Fruit fly (Drosophila melanogaster): Measurements from ENCODE around the gene CG6891.

The CG6891 gene

DNA sequence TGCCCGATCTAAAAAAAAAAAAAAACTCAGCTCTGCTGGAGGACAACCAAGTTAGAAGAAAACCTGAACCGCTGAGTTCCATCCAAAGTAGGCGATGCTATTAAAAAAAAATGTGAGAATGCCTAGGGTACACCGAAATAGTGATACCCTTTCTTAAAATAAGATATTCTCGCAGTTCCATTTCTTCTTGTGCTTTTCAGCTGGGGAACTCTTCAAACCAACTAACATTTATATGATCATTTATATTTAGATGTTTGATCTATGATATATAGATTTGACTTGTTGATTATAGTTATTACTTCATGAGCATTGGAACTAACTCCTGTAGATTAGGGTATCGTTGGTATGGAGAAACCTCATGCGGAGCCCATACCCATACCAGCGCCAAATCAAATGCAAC lies 25.1 kb downstream of the CG6891 start:
- TF ChIP-seq CG16779 (tag; optimal IDR thresholded peaks at IDR 0.05) = no peak
- TF ChIP-seq CG8119 (GFP tag; IDR thresholded peaks at IDR 0.05) = peak; percentile 65
- TF ChIP-seq CG11294 (GFP tag; IDR thresholded peaks at IDR 0.05) = no peak
- peak; percentile 56 for TF ChIP-seq Sox14 (GFP tag; optimal IDR thresholded peaks at IDR 0.05)
- no peak for TF ChIP-seq Smox (GFP tag; optimal IDR thresholded peaks at IDR 0.05)
- TF ChIP-seq Sox15 (GFP tag; optimal IDR thresholded peaks at IDR 0.05) = no peak
- no peak for TF ChIP-seq CG8319 (GFP tag; optimal IDR thresholded peaks at IDR 0.05)
- TF ChIP-seq Sox102F (GFP tag; optimal IDR thresholded peaks at IDR 0.05) = no peak
- peak; percentile 30; the same call in 1 of the 3 replicates for TF ChIP-seq CG6163 (GFP tag; IDR thresholded peaks at IDR 0.05)
- TF ChIP-seq Ets96B (tag; optimal IDR thresholded peaks at IDR 0.05) = peak; percentile 49
- TF ChIP-seq esn (GFP tag; optimal IDR thresholded peaks at IDR 0.05) = no peak
- TF ChIP-seq fkh (GFP tag; optimal IDR thresholded peaks at IDR 0.05) = no peak
- peak; percentile 49 for TF ChIP-seq CG3919 (GFP tag; optimal IDR thresholded peaks at IDR 0.05)
- TF ChIP-seq salr (GFP tag; optimal IDR thresholded peaks at IDR 0.05) = peak; percentile 17 to 52
- peak; percentile 51 for TF ChIP-seq Eip75B (GFP tag; optimal IDR thresholded peaks at IDR 0.05)
- peak; percentile 36 for TF ChIP-seq Lpt (GFP tag; optimal IDR thresholded peaks at IDR 0.05)
- peak; percentile 11 for TF ChIP-seq CG1621 (tag; optimal IDR thresholded peaks at IDR 0.05)
- TF ChIP-seq dac (GFP tag; optimal IDR thresholded peaks at IDR 0.05) = no peak
- no peak for TF ChIP-seq CG6854 (GFP tag; optimal IDR thresholded peaks at IDR 0.05)
- TF ChIP-seq CG32006 (GFP tag; optimal IDR thresholded peaks at IDR 0.05) = peak; percentile 60
- no peak for TF ChIP-seq Hr39 (GFP tag; optimal IDR thresholded peaks at IDR 0.05)
- peak; percentile 36 for TF ChIP-seq dsx (GFP tag; optimal IDR thresholded peaks at IDR 0.05; ENCODE audit: poor library complexity, severe bottlenecking)
- peak; percentile 42 for TF ChIP-seq spab (GFP tag; optimal IDR thresholded peaks at IDR 0.05)
- TF ChIP-seq net (GFP tag; optimal IDR thresholded peaks at IDR 0.05) = peak; percentile 20
- no peak for TF ChIP-seq Ets21C (GFP tag; optimal IDR thresholded peaks at IDR 0.05)
- no peak for TF ChIP-seq vri (GFP tag; optimal IDR thresholded peaks at IDR 0.05)
- peak; percentile 38 for TF ChIP-seq CG10669 (GFP tag; optimal IDR thresholded peaks at IDR 0.05)
- TF ChIP-seq CG31627 (GFP tag; optimal IDR thresholded peaks at IDR 0.05) = no peak
- peak; percentile 42 for TF ChIP-seq fd59A (GFP tag; optimal IDR thresholded peaks at IDR 0.05)
- no peak for TF ChIP-seq cyc (GFP tag; optimal IDR thresholded peaks at IDR 0.05)
- TF ChIP-seq ss (GFP tag; optimal IDR thresholded peaks at IDR 0.05) = no peak
- no peak for TF ChIP-seq Blimp-1 (GFP tag; optimal IDR thresholded peaks at IDR 0.05)
- no peak for TF ChIP-seq svp (GFP tag)
- TF ChIP-seq CG9139 (GFP tag; optimal IDR thresholded peaks at IDR 0.05) = no peak
- TF ChIP-seq CG6792 (GFP tag; optimal IDR thresholded peaks at IDR 0.05) = no peak
- TF ChIP-seq CG10631 (GFP tag; optimal IDR thresholded peaks at IDR 0.05) = peak; percentile 67
- TF ChIP-seq CG11902 (GFP tag; optimal IDR thresholded peaks at IDR 0.05) = no peak
- peak; percentile 28 for TF ChIP-seq acj6 (GFP tag; optimal IDR thresholded peaks at IDR 0.05)
- peak; percentile 63 for TF ChIP-seq CG3032 (tag; optimal IDR thresholded peaks at IDR 0.05)
- 0 out of 3 replicates have a peak, but pooled peaks have one; percentile 17 for TF ChIP-seq eg (GFP tag; IDR thresholded peaks at IDR 0.05)
- no peak for TF ChIP-seq CG4318 (GFP tag; optimal IDR thresholded peaks at IDR 0.05)
- peak; percentile 37 for TF ChIP-seq pdm3 (GFP tag; optimal IDR thresholded peaks at IDR 0.05)
- no peak for TF ChIP-seq lz (GFP tag; optimal IDR thresholded peaks at IDR 0.05)
- no peak for TF ChIP-seq CG34406 (GFP tag; optimal IDR thresholded peaks at IDR 0.05)
- TF ChIP-seq OdsH (GFP tag; optimal IDR thresholded peaks at IDR 0.05) = no peak
- no peak for TF ChIP-seq Hr4 (GFP tag; optimal IDR thresholded peaks at IDR 0.05)
- no peak for TF ChIP-seq CG7368 (GFP tag; optimal IDR thresholded peaks at IDR 0.05)
- no peak for TF ChIP-seq CG8632 (GFP tag; optimal IDR thresholded peaks at IDR 0.05)
- peak; percentile 76 for TF ChIP-seq Eip78C (GFP tag)
- TF ChIP-seq Eip93F (GFP tag; optimal IDR thresholded peaks at IDR 0.05) = no peak
- no peak for TF ChIP-seq fd85E (GFP tag; optimal IDR thresholded peaks at IDR 0.05)
- TF ChIP-seq Gug (GFP tag; IDR thresholded peaks at IDR 0.05) = 0 out of 2 replicates have a peak, but pooled peaks have one; percentile 21
- no peak for TF ChIP-seq Met (GFP tag; optimal IDR thresholded peaks at IDR 0.05)

All from whole organism, prepupa.